Fruit fly (Drosophila melanogaster) Kc167 (cell line): ENCODE measurements around the gene eIF5B.

Experiments used
- Myc ChIP-seq: fragments of >200 bp; optimal IDR thresholded peaks from 2 replicates; lab custom pipeline; 2017; ENCODE audit warnings: missing external identifiers
- h ChIP-seq: fragments of >200 bp; optimal IDR thresholded peaks from 3 replicates; lab custom pipeline; 2018; ENCODE audit warnings: missing external identifiers
- insv ChIP-seq: fragments of >200 bp; optimal IDR thresholded peaks from 3 replicates; lab custom pipeline; 2018; ENCODE audit warnings: missing external identifiers
- ttk ChIP-seq: sonication (Bioruptor generic); optimal IDR thresholded peaks from 2 replicates; lab custom pipeline; 2017; ENCODE audit warnings: missing external identifiers

DNA sequence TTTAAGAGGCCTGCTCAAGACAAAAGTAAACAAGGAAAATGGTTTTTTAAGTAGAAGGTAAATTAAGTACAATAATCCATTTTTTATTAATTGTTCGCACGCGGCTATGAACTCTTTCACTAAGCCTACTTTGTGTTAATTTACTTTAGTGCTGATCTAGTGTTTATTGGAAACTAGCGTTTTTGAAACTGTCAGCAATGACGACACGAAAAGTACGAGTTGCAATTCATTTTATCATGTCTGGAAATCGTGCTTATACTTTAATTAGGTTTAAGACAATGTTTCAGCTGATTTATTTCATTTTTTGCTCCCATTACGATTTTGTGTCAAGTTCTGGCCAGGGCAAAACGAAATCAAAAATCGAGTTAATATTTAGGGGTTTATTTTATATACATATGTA, 52.5 kb downstream of the eIF5B start:
- no peak for TF ChIP-seq insv
- TF ChIP-seq Myc (lab: Kevin White, UChicago): no peak
- TF ChIP-seq ttk: no peak
- TF ChIP-seq h: no peak
